Fruit fly (Drosophila melanogaster) whole organism, embryonic: ENCODE results near the gene hll.

Source experiments
- Abd-B ChIP-seq: fragments of 200-800 bp; sonication (Bioruptor generic); optimal IDR thresholded peaks from 2 replicates; lab custom pipeline; 2018; ENCODE audit warnings: missing biosample characterization, mild to moderate bottlenecking, missing genetic modification characterization, moderate library complexity
- CG11093 ChIP-seq: fragments of 200-800 bp; sonication (Bioruptor generic); IDR thresholded peaks from 3 replicates; pipeline ENCODE4 v1.3.6; 2022; ENCODE audit warnings: missing biosample characterization, missing genetic modification characterization
- CG13123 ChIP-seq: fragments of 200-800 bp; sonication (Bioruptor generic); optimal IDR thresholded peaks from 2 replicates; lab custom pipeline; 2016; ENCODE audit warnings: missing biosample characterization, missing genetic modification characterization
- CG13424 ChIP-seq: fragments of 200-800 bp; sonication (Bioruptor generic); optimal IDR thresholded peaks from 2 replicates; lab custom pipeline; 2019; ENCODE audit warnings: missing biosample characterization, mild to moderate bottlenecking, missing genetic modification characterization, moderate library complexity
- CG15479 ChIP-seq: fragments of 200-800 bp; sonication (Bioruptor generic); optimal IDR thresholded peaks from 3 replicates; lab custom pipeline; 2019; ENCODE audit warnings: missing biosample characterization, mild to moderate bottlenecking, missing genetic modification characterization, moderate library complexity
- CG1647 ChIP-seq: fragments of 200-800 bp; sonication (Bioruptor generic); optimal IDR thresholded peaks from 3 replicates; lab custom pipeline; 2016; ENCODE audit warnings: missing biosample characterization, missing genetic modification characterization
- CG17802 ChIP-seq: fragments of 200-800 bp; sonication (Bioruptor generic); optimal IDR thresholded peaks from 2 replicates; lab custom pipeline; 2018; ENCODE audit warnings: missing biosample characterization, mild to moderate bottlenecking, missing genetic modification characterization, moderate library complexity
- CG2129 ChIP-seq: fragments of 200-800 bp; sonication (Bioruptor generic); IDR thresholded peaks from 2 replicates; pipeline ENCODE4 v1.3.6; 2022; ENCODE audit warnings: missing biosample characterization, missing genetic modification characterization; ENCODE audit not compliant: partially characterized antibody
- CG4282 ChIP-seq: fragments of 200-800 bp; sonication (Bioruptor generic); optimal IDR thresholded peaks from 2 replicates; lab custom pipeline; 2016; ENCODE audit warnings: missing biosample characterization, missing genetic modification characterization
- CG4328 ChIP-seq: fragments of 200-800 bp; sonication (Bioruptor generic); optimal IDR thresholded peaks from 3 replicates; lab custom pipeline; 2017; ENCODE audit warnings: missing biosample characterization, missing genetic modification reagents, missing genetic modification characterization
- CG43689 ChIP-seq: fragments of 200-800 bp; sonication (Bioruptor generic); IDR thresholded peaks from 2 replicates; pipeline ENCODE4 v1.3.6; 2022; ENCODE audit warnings: missing biosample characterization, missing genetic modification characterization
- CG4854 ChIP-seq: fragments of 200-800 bp; sonication (Bioruptor generic); optimal IDR thresholded peaks from 2 replicates; lab custom pipeline; 2016; ENCODE audit warnings: missing biosample characterization, missing genetic modification characterization, inconsistent platforms
- CG6272 ChIP-seq: fragments of 200-800 bp; sonication (Bioruptor generic); IDR thresholded peaks from 2 replicates; pipeline ENCODE4 v1.3.6; 2022; ENCODE audit warnings: missing biosample characterization, missing genetic modification characterization
- CG6765 ChIP-seq: fragments of 200-800 bp; sonication (Bioruptor generic); optimal IDR thresholded peaks from 3 replicates; lab custom pipeline; 2017; ENCODE audit warnings: missing biosample characterization, mild to moderate bottlenecking, missing genetic modification characterization
- CG6854 ChIP-seq: fragments of 200-800 bp; sonication (Bioruptor generic); optimal IDR thresholded peaks from 3 replicates; lab custom pipeline; 2017; ENCODE audit warnings: missing biosample characterization, mild to moderate bottlenecking, missing genetic modification characterization
- CG7786 ChIP-seq: fragments of 200-800 bp; sonication (Bioruptor generic); optimal IDR thresholded peaks from 2 replicates; lab custom pipeline; 2016; ENCODE audit warnings: missing biosample characterization, missing genetic modification characterization
- CoRest ChIP-seq: fragments of 200-800 bp; sonication (Bioruptor generic); optimal IDR thresholded peaks from 3 replicates; lab custom pipeline; 2018; ENCODE audit warnings: missing biosample characterization, mild to moderate bottlenecking, missing genetic modification characterization, moderate library complexity
- Neu2 ChIP-seq: fragments of 200-800 bp; sonication (Bioruptor generic); optimal IDR thresholded peaks from 3 replicates; lab custom pipeline; 2016; ENCODE audit warnings: missing biosample characterization, missing genetic modification characterization, borderline replicate concordance
- Nf-YA ChIP-seq: fragments of 200-800 bp; sonication (Bioruptor generic); IDR thresholded peaks from 2 replicates; pipeline ENCODE4 v1.3.6; 2022; ENCODE audit warnings: missing biosample characterization, missing genetic modification characterization
- Oaz ChIP-seq: fragments of 200-800 bp; sonication (Bioruptor generic); IDR thresholded peaks from 2 replicates; pipeline ENCODE4 v1.3.6; 2022; ENCODE audit warnings: missing biosample characterization, missing genetic modification characterization
- PHDP ChIP-seq: fragments of 200-800 bp; sonication (Bioruptor generic); optimal IDR thresholded peaks from 3 replicates; lab custom pipeline; 2018; ENCODE audit warnings: missing biosample characterization, mild to moderate bottlenecking, missing genetic modification characterization, moderate library complexity
- Pdp1 ChIP-seq, 2 experiments: fragments of 200-800 bp; sonication (Bioruptor generic); optimal IDR thresholded peaks; 3 replicates each; lab custom pipeline; 2016; ENCODE audit warnings: missing biosample characterization in 2 of 2, missing genetic modification characterization in 2 of 2, mild to moderate bottlenecking in 1 of 2, moderate library complexity in 1 of 2
- YL-1 ChIP-seq: fragments of 200-800 bp; sonication (Bioruptor generic); optimal IDR thresholded peaks from 3 replicates; lab custom pipeline; 2017; ENCODE audit warnings: missing biosample characterization, mild to moderate bottlenecking, missing genetic modification characterization
- amos ChIP-seq: fragments of 200-800 bp; sonication (Bioruptor generic); IDR thresholded peaks from 2 replicates; pipeline ENCODE4 v1.3.6; 2022; ENCODE audit warnings: missing biosample characterization, missing genetic modification characterization; ENCODE audit not compliant: partially characterized antibody
- br ChIP-seq: fragments of >200 bp; optimal IDR thresholded peaks from 2 replicates; lab custom pipeline; 2017
- cato ChIP-seq: fragments of 200-800 bp; sonication (Bioruptor generic); optimal IDR thresholded peaks from 2 replicates; lab custom pipeline; 2016; ENCODE audit warnings: missing biosample characterization, missing genetic modification characterization, borderline replicate concordance
- cwo ChIP-seq: fragments of 200-800 bp; sonication (Bioruptor generic); optimal IDR thresholded peaks from 3 replicates; lab custom pipeline; 2017; ENCODE audit warnings: missing biosample characterization, missing genetic modification characterization, mild to moderate bottlenecking, moderate library complexity, missing genetic modification reagents
- disco-r ChIP-seq: fragments of 200-800 bp; sonication (Bioruptor generic); optimal IDR thresholded peaks from 2 replicates; lab custom pipeline; 2016; ENCODE audit warnings: missing biosample characterization, missing genetic modification characterization
- dpn ChIP-seq, 2 experiments: fragments of 200-800 bp; sonication (Bioruptor generic); optimal IDR thresholded peaks; 3 replicates each; lab custom pipeline; 2016; ENCODE audit warnings: missing biosample characterization in 2 of 2, missing genetic modification characterization in 2 of 2
- dysf ChIP-seq: fragments of 200-800 bp; sonication (Bioruptor generic); IDR thresholded peaks from 3 replicates; pipeline ENCODE4 v1.3.6; 2022; ENCODE audit warnings: missing biosample characterization, missing genetic modification characterization
- ems ChIP-seq: fragments of 200-800 bp; sonication (Bioruptor generic); optimal IDR thresholded peaks from 3 replicates; lab custom pipeline; 2016; ENCODE audit warnings: missing biosample characterization, missing genetic modification characterization
- esg ChIP-seq: fragments of 200-800 bp; sonication (Bioruptor generic); conservative IDR thresholded peaks from 2 replicates; pipeline ENCODE4 v1.3.6; 2022; ENCODE audit warnings: missing biosample characterization, missing genetic modification characterization
- ewg ChIP-seq: fragments of 200-800 bp; sonication (Bioruptor generic); optimal IDR thresholded peaks from 3 replicates; lab custom pipeline; 2017; ENCODE audit warnings: mild to moderate bottlenecking, missing biosample characterization, missing genetic modification reagents, missing genetic modification characterization
- exex ChIP-seq: fragments of 200-800 bp; sonication (Bioruptor generic); optimal IDR thresholded peaks from 4 replicates; lab custom pipeline; 2018; ENCODE audit warnings: missing biosample characterization, mild to moderate bottlenecking, missing genetic modification characterization, moderate library complexity
- eyg ChIP-seq: fragments of 200-800 bp; sonication (Bioruptor generic); optimal IDR thresholded peaks from 3 replicates; lab custom pipeline; 2016; ENCODE audit warnings: missing biosample characterization, missing genetic modification characterization
- gt ChIP-seq: fragments of 200-800 bp; sonication (Bioruptor generic); IDR thresholded peaks from 2 replicates; pipeline ENCODE4 v1.3.6; 2022; ENCODE audit warnings: missing biosample characterization, missing genetic modification characterization
- hth ChIP-seq: fragments of >200 bp; optimal IDR thresholded peaks from 2 replicates; lab custom pipeline; 2017; ENCODE audit warnings: inconsistent platforms
- jumu ChIP-seq: fragments of 200-800 bp; sonication (Bioruptor generic); optimal IDR thresholded peaks from 3 replicates; lab custom pipeline; 2016; ENCODE audit warnings: missing biosample characterization, missing genetic modification characterization
- kni ChIP-seq: fragments of 200-800 bp; sonication (Bioruptor generic); optimal IDR thresholded peaks from 3 replicates; lab custom pipeline; 2017; ENCODE audit warnings: mild to moderate bottlenecking, missing biosample characterization, missing genetic modification reagents, missing genetic modification characterization
- mirr ChIP-seq: fragments of 200-800 bp; sonication (Bioruptor generic); optimal IDR thresholded peaks from 3 replicates; lab custom pipeline; 2018; ENCODE audit warnings: missing biosample characterization, mild to moderate bottlenecking, missing genetic modification characterization
- otp ChIP-seq: fragments of 200-800 bp; sonication (Bioruptor generic); IDR thresholded peaks from 3 replicates; pipeline ENCODE4, ENCODE4 v1.3.6; 2022; ENCODE audit warnings: missing biosample characterization, missing genetic modification characterization
- pb ChIP-seq: fragments of 200-800 bp; sonication (Bioruptor generic); optimal IDR thresholded peaks from 3 replicates; lab custom pipeline; 2016; ENCODE audit warnings: missing biosample characterization, missing genetic modification characterization
- psq ChIP-seq: fragments of 200-800 bp; sonication (Bioruptor generic); optimal IDR thresholded peaks from 2 replicates; lab custom pipeline; 2017; ENCODE audit warnings: missing biosample characterization, missing genetic modification characterization
- row ChIP-seq: fragments of 200-800 bp; sonication (Bioruptor generic); IDR thresholded peaks from 3 replicates; pipeline ENCODE4 v1.3.6; 2022; ENCODE audit warnings: missing biosample characterization, missing genetic modification characterization
- sens-2 ChIP-seq: fragments of 200-800 bp; sonication (Bioruptor generic); IDR thresholded peaks from 2 replicates; pipeline ENCODE4 v1.3.6; 2022; ENCODE audit warnings: missing biosample characterization, missing genetic modification characterization
- sim ChIP-seq: fragments of 200-800 bp; sonication (Bioruptor generic); IDR thresholded peaks from 2 replicates; pipeline ENCODE4 v1.3.6; 2022; ENCODE audit warnings: missing biosample characterization, missing genetic modification characterization
- sima ChIP-seq: fragments of 200-800 bp; sonication (Bioruptor generic); optimal IDR thresholded peaks from 2 replicates; lab custom pipeline; 2016; ENCODE audit warnings: missing biosample characterization, missing genetic modification characterization
- sna ChIP-seq: fragments of 200-800 bp; sonication (Bioruptor generic); IDR thresholded peaks from 2 replicates; pipeline ENCODE4 v1.3.6; 2022; ENCODE audit warnings: missing biosample characterization, missing genetic modification characterization; ENCODE audit not compliant: partially characterized antibody
- toy ChIP-seq: fragments of 200-800 bp; sonication (Bioruptor generic); IDR thresholded peaks from 2 replicates; pipeline ENCODE4 v1.3.6; 2022; ENCODE audit warnings: missing biosample characterization, missing genetic modification characterization
- twi ChIP-seq: fragments of 200-800 bp; optimal IDR thresholded peaks from 2 replicates; lab custom pipeline; 2019; ENCODE audit warnings: missing biosample characterization, mild to moderate bottlenecking, missing genetic modification characterization, moderate library complexity
- zen ChIP-seq: fragments of 200-800 bp; sonication (Bioruptor generic); optimal IDR thresholded peaks from 3 replicates; lab custom pipeline; 2018; ENCODE audit warnings: missing biosample characterization, mild to moderate bottlenecking, missing genetic modification characterization, moderate library complexity
- zfh1 ChIP-seq: fragments of 200-800 bp; sonication (Bioruptor generic); IDR thresholded peaks from 3 replicates; pipeline ENCODE4 v1.3.6; 2022; ENCODE audit warnings: missing biosample characterization, missing genetic modification characterization

Gene hll

DNA sequence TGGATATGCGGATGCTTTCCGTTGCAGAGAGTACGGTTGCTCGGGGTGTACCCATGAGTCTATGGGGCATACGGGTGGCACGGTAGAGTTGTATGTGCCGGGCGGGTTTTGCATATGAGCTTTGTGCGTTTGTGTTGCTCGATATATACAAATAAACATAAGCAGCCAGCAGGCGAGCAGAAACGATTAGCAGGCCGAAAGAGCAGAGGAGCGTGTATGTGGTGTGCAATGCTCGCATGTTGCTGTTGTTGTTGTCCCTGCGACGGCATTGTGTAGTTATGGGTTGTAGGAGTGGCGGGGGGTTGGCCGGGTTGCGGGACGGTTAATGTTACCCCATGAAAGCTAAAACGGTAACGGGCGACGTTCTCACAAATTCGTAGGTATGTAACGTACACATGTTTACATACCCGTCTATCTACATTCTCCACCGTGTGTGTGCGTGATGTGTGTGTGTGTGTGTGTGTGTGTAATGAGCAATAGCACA is 5.1 kb upstream of the hll start:
- TF ChIP-seq CG4282 (GFP tag; lab: Kevin White, UChicago), result no peak
- TF ChIP-seq mirr, result peak; percentile 98
- no peak for TF ChIP-seq Abd-B (GFP tag; lab: Kevin White, UChicago)
- TF ChIP-seq br (lab: Kevin White, UChicago), result no peak
- no peak for TF ChIP-seq CG4854 (GFP tag; lab: Kevin White, UChicago)
- no peak for TF ChIP-seq CG7786
- TF ChIP-seq YL-1 (GFP tag; lab: Kevin White, UChicago), result no peak
- TF ChIP-seq ewg (GFP tag; lab: Kevin White, UChicago), result no peak
- TF ChIP-seq CG6854, result no peak
- no peak for TF ChIP-seq Nf-YA
- TF ChIP-seq kni (GFP tag; lab: Kevin White, UChicago), result peak; percentile 100
- TF ChIP-seq cato (GFP tag; lab: Kevin White, UChicago), result no peak
- no peak for TF ChIP-seq CG13123 (GFP tag; lab: Kevin White, UChicago)
- TF ChIP-seq CG1647 (GFP tag; lab: Kevin White, UChicago), result peak; percentile 9
- TF ChIP-seq jumu (GFP tag; lab: Kevin White, UChicago), result no peak
- no peak for TF ChIP-seq CG6272 (GFP tag; lab: Robert Waterston, UW)
- TF ChIP-seq ems (GFP tag; lab: Kevin White, UChicago), result peak; percentile 11
- no peak for TF ChIP-seq esg (GFP tag; lab: Robert Waterston, UW)
- no peak for TF ChIP-seq cwo (GFP tag; lab: Kevin White, UChicago)
- TF ChIP-seq sens-2 (GFP tag; lab: Robert Waterston, UW), result no peak
- peak; percentile 38; the same call in 1 of the 2 replicates for TF ChIP-seq amos (GFP tag; lab: Robert Waterston, UW)
- TF ChIP-seq toy (GFP tag; lab: Robert Waterston, UW), result no peak
- no peak for TF ChIP-seq gt (GFP tag; lab: Robert Waterston, UW)
- no peak for TF ChIP-seq exex (tag; lab: Kevin White, UChicago)
- peak in 1 of 2 experiments; percentile 1 for TF ChIP-seq dpn (GFP tag; optimal IDR thresholded peaks at IDR 0.05; lab: Kevin White, UChicago)
- no peak for TF ChIP-seq PHDP
- no peak for TF ChIP-seq CoRest (tag; lab: Kevin White, UChicago)
- TF ChIP-seq row (GFP tag; lab: Robert Waterston, UW), result no peak
- TF ChIP-seq dysf (GFP tag; lab: Robert Waterston, UW), result no peak
- peak; percentile 27 for TF ChIP-seq eyg (GFP tag; lab: Kevin White, UChicago)
- no peak for TF ChIP-seq CG17802 (tag; lab: Kevin White, UChicago)
- peak; percentile 43 for TF ChIP-seq pb
- TF ChIP-seq CG4328 (GFP tag; lab: Kevin White, UChicago), result no peak
- peak; percentile 68 for TF ChIP-seq sna (GFP tag; lab: Robert Waterston, UW)
- TF ChIP-seq zfh1 (GFP tag; lab: Robert Waterston, UW), result no peak
- TF ChIP-seq sim (GFP tag; lab: Robert Waterston, UW), result no peak
- TF ChIP-seq CG43689 (GFP tag; lab: Robert Waterston, UW), result no peak
- no peak for TF ChIP-seq zen (tag; lab: Kevin White, UChicago)
- no peak for TF ChIP-seq sima (GFP tag; lab: Kevin White, UChicago)
- TF ChIP-seq Oaz (GFP tag; lab: Robert Waterston, UW), result no peak
- TF ChIP-seq psq (GFP tag; lab: Kevin White, UChicago), result no peak
- no peak for TF ChIP-seq CG6765
- no peak for TF ChIP-seq disco-r (GFP tag; lab: Kevin White, UChicago)
- no peak for TF ChIP-seq hth
- no peak for TF ChIP-seq twi
- no peak for TF ChIP-seq otp (GFP tag; lab: Robert Waterston, UW)
- peak in 1 of 2 experiments; percentile 67 for TF ChIP-seq Pdp1 (GFP tag; optimal IDR thresholded peaks at IDR 0.05; lab: Kevin White, UChicago)
- peak; percentile 44 for TF ChIP-seq CG15479 (GFP tag; lab: Kevin White, UChicago)
- no peak for TF ChIP-seq CG13424 (tag; lab: Kevin White, UChicago)
- TF ChIP-seq CG11093, result no peak
- 0 out of 2 replicates have a peak, but pooled peaks have one; percentile 14 for TF ChIP-seq CG2129 (GFP tag; lab: Robert Waterston, UW)
- TF ChIP-seq Neu2 (GFP tag; lab: Kevin White, UChicago), result no peak
